Fruit fly (Drosophila melanogaster) whole organism, adult: ENCODE results near the gene CG11714.

ENCODE experiments used
- CG11617 ChIP-seq: fragments of 200-800 bp; sonication (Bioruptor generic); optimal IDR thresholded peaks from 2 replicates; lab custom pipeline; 2017; ENCODE audit warnings: mild to moderate bottlenecking, missing biosample characterization, missing genetic modification reagents, missing genetic modification characterization
- CG12768 ChIP-seq: fragments of 200-800 bp; sonication (Bioruptor generic); optimal IDR thresholded peaks from 2 replicates; lab custom pipeline; 2017; ENCODE audit warnings: missing biosample characterization, missing genetic modification characterization, mild to moderate bottlenecking, moderate library complexity, missing genetic modification reagents
- CG14711 ChIP-seq: fragments of 200-800 bp; sonication (Bioruptor generic); optimal IDR thresholded peaks from 2 replicates; lab custom pipeline; 2018; ENCODE audit warnings: missing biosample characterization, mild to moderate bottlenecking, missing genetic modification characterization, moderate library complexity
- CG33017 ChIP-seq: fragments of 200-800 bp; sonication (Bioruptor generic); optimal IDR thresholded peaks from 2 replicates; lab custom pipeline; 2018; ENCODE audit warnings: missing biosample characterization, mild to moderate bottlenecking, missing genetic modification characterization, moderate library complexity
- CG5204 ChIP-seq: fragments of 200-800 bp; sonication (Bioruptor generic); optimal IDR thresholded peaks from 2 replicates; lab custom pipeline; 2016; ENCODE audit warnings: missing biosample characterization, missing genetic modification characterization
- CG7045 ChIP-seq: fragments of 200-800 bp; sonication (Bioruptor generic); optimal IDR thresholded peaks from 2 replicates; lab custom pipeline; 2017; ENCODE audit warnings: missing biosample characterization, mild to moderate bottlenecking, missing genetic modification characterization
- CG7101 ChIP-seq: fragments of 200-800 bp; sonication (Bioruptor generic); optimal IDR thresholded peaks from 2 replicates; lab custom pipeline; 2018; ENCODE audit warnings: missing biosample characterization, mild to moderate bottlenecking, missing genetic modification characterization, moderate library complexity
- Clk ChIP-seq: fragments of 200-800 bp; sonication (Bioruptor generic); optimal IDR thresholded peaks from 2 replicates; lab custom pipeline; 2017; ENCODE audit warnings: missing biosample characterization, missing genetic modification characterization
- Hr96 ChIP-seq: fragments of 200-800 bp; sonication (Bioruptor generic); optimal IDR thresholded peaks from 2 replicates; lab custom pipeline; 2016; ENCODE audit warnings: missing biosample characterization, missing genetic modification characterization
- cic ChIP-seq: fragments of 200-800 bp; sonication (Bioruptor generic); optimal IDR thresholded peaks from 2 replicates; lab custom pipeline; 2017; ENCODE audit warnings: missing biosample characterization, mild to moderate bottlenecking, missing genetic modification characterization, moderate library complexity
- cnc ChIP-seq, 2 experiments: fragments of >200 bp; optimal IDR thresholded peaks; 2 replicates each; lab custom pipeline; 2017
- kay ChIP-seq: fragments of 200-800 bp; sonication (Bioruptor generic); peaks from one replicate; lab custom pipeline; 2016; ENCODE audit warnings: missing biosample characterization, missing genetic modification characterization, borderline replicate concordance
- pad ChIP-seq: fragments of 200-800 bp; sonication (Bioruptor generic); optimal IDR thresholded peaks from 3 replicates; lab custom pipeline; 2017; ENCODE audit warnings: missing biosample characterization, missing genetic modification characterization, mild to moderate bottlenecking, moderate library complexity, missing genetic modification reagents
- tj ChIP-seq: fragments of 200-800 bp; sonication (Bioruptor generic); optimal IDR thresholded peaks from 3 replicates; lab custom pipeline; 2017; ENCODE audit warnings: missing biosample characterization, mild to moderate bottlenecking, missing genetic modification characterization, moderate library complexity

DNA sequence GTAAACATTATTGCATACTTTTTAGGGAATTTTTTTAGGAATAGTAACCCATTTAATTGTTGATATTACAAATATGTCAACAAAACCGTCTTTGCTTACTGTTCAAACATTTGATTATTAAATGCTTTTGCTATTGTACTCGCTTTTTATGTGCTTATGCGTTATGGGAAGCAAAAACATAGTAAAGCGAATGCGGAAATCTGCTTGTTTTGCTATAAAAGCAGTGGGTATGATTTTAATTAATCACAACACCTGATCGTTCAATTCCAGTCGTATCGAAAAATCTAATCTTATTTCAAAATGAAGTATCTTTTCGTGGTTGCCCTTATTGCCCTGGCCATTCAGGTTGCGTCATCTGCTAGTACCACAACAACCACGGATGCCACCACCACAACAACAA is 14.2 kb downstream of the CG11714 start, which contains the start of gene CG33500:
- no peak for TF ChIP-seq CG12768
- TF ChIP-seq pad (GFP tag; lab: Kevin White, UChicago) = no peak
- no peak for TF ChIP-seq kay (GFP tag; lab: Kevin White, UChicago)
- no peak for TF ChIP-seq CG11617
- no peak for TF ChIP-seq CG14711
- TF ChIP-seq Clk (GFP tag; lab: Kevin White, UChicago) = no peak
- TF ChIP-seq CG7045 (GFP tag; lab: Kevin White, UChicago) = no peak
- no peak for TF ChIP-seq CG7101
- TF ChIP-seq CG5204 (GFP tag; lab: Kevin White, UChicago) = no peak
- TF ChIP-seq CG33017 (tag; lab: Kevin White, UChicago) = no peak
- no peak for TF ChIP-seq Hr96 (GFP tag; lab: Kevin White, UChicago)
- no peak for TF ChIP-seq cic (GFP tag; lab: Kevin White, UChicago)
- TF ChIP-seq cnc (optimal IDR thresholded peaks at IDR 0.05; lab: Kevin White, UChicago) = no peak
- no peak for TF ChIP-seq tj (GFP tag; lab: Kevin White, UChicago)
